Worm (Caenorhabditis elegans) whole organism, mixed stage, embryonic: ENCODE data around the gene chpf-1.

Experiments
- M03D4.4 ChIP-seq: sonication (generic microtip); optimal IDR thresholded peaks from 2 replicates; lab custom pipeline; 2017; ENCODE audit warnings: mild to moderate bottlenecking, missing genetic modification characterization, missing compliant biosample characterization
- bed-3 ChIP-seq: fragments of 200-800 bp; sonication (Bioruptor generic); optimal IDR thresholded peaks from 3 replicates; lab custom pipeline; 2018; ENCODE audit warnings: mild to moderate bottlenecking, missing genetic modification characterization, moderate library complexity, missing compliant biosample characterization
- blmp-1 ChIP-seq: fragments of 150-350 bp; optimal IDR thresholded peaks from 2 replicates; lab custom pipeline; 2014; ENCODE audit warnings: missing biosample characterization, missing genetic modification characterization
- ceh-39 ChIP-seq: fragments of 150-350 bp; optimal IDR thresholded peaks from 2 replicates; lab custom pipeline; 2014; ENCODE audit warnings: missing biosample characterization, missing genetic modification characterization
- ces-1 ChIP-seq: fragments of 150-350 bp; optimal IDR thresholded peaks from 2 replicates; lab custom pipeline; 2014; ENCODE audit warnings: missing biosample characterization, missing genetic modification reagents, missing genetic modification characterization
- cnd-1 ChIP-seq: fragments of 200-800 bp; sonication (Bioruptor generic); optimal IDR thresholded peaks from 2 replicates; lab custom pipeline; 2018; ENCODE audit warnings: mild to moderate bottlenecking, missing genetic modification characterization, missing compliant biosample characterization
- drap-1 ChIP-seq: fragments of 200-800 bp; sonication (Bioruptor generic); optimal IDR thresholded peaks from 3 replicates; lab custom pipeline; 2018; ENCODE audit warnings: mild to moderate bottlenecking, missing genetic modification characterization, missing compliant biosample characterization
- elt-1 ChIP-seq: sonication (generic microtip); optimal IDR thresholded peaks from 2 replicates; lab custom pipeline; 2017; ENCODE audit warnings: missing genetic modification characterization, mild to moderate bottlenecking, missing compliant biosample characterization, antibody characterized with exemption, moderate library complexity, borderline replicate concordance; ENCODE audit not compliant: insufficient read depth
- elt-3 ChIP-seq: fragments of 150-350 bp; optimal IDR thresholded peaks from 2 replicates; lab custom pipeline; 2014; ENCODE audit warnings: missing biosample characterization, missing genetic modification characterization
- flh-1 ChIP-seq: fragments of 200-800 bp; sonication (Bioruptor generic); optimal IDR thresholded peaks from 2 replicates; lab custom pipeline; 2018; ENCODE audit warnings: mild to moderate bottlenecking, missing genetic modification characterization, moderate library complexity, missing compliant biosample characterization
- ham-2 ChIP-seq: fragments of 200-800 bp; sonication (Bioruptor generic); optimal IDR thresholded peaks from 2 replicates; lab custom pipeline; 2018; ENCODE audit warnings: mild to moderate bottlenecking, missing genetic modification characterization, missing compliant biosample characterization
- hlh-1 ChIP-seq: fragments of 150-350 bp; optimal IDR thresholded peaks from 2 replicates; lab custom pipeline; 2014; ENCODE audit warnings: missing biosample characterization, missing genetic modification reagents, missing genetic modification characterization
- lin-13 ChIP-seq: fragments of 150-350 bp; optimal IDR thresholded peaks from 2 replicates; lab custom pipeline; 2014; ENCODE audit warnings: missing biosample characterization, missing genetic modification characterization
- lin-32 ChIP-seq: fragments of 200-800 bp; sonication (Bioruptor generic); optimal IDR thresholded peaks from 2 replicates; lab custom pipeline; 2018; ENCODE audit warnings: mild to moderate bottlenecking, missing genetic modification characterization, missing compliant biosample characterization
- lsy-2 ChIP-seq: fragments of 150-350 bp; optimal IDR thresholded peaks from 2 replicates; lab custom pipeline; 2014; ENCODE audit warnings: missing biosample characterization, missing genetic modification characterization
- mab-5 ChIP-seq: fragments of 150-350 bp; optimal IDR thresholded peaks from 2 replicates; lab custom pipeline; 2014; ENCODE audit warnings: missing biosample characterization, missing genetic modification characterization
- mep-1 ChIP-seq: fragments of 150-350 bp; optimal IDR thresholded peaks from 2 replicates; lab custom pipeline; 2017; ENCODE audit warnings: missing biosample characterization, missing genetic modification reagents, missing genetic modification characterization, inconsistent platforms
- nhr-12 ChIP-seq: fragments of 150-350 bp; optimal IDR thresholded peaks from 2 replicates; lab custom pipeline; 2014; ENCODE audit warnings: missing biosample characterization, missing genetic modification characterization
- nhr-2 ChIP-seq: fragments of 150-350 bp; optimal IDR thresholded peaks from 2 replicates; lab custom pipeline; 2014; ENCODE audit warnings: missing biosample characterization, missing genetic modification characterization
- nhr-28 ChIP-seq: fragments of 150-350 bp; optimal IDR thresholded peaks from 2 replicates; lab custom pipeline; 2014; ENCODE audit warnings: missing biosample characterization, missing genetic modification characterization
- nhr-76 ChIP-seq: sonication (generic microtip); optimal IDR thresholded peaks from 2 replicates; lab custom pipeline; 2017; ENCODE audit warnings: missing biosample characterization, missing genetic modification characterization
- pha-4 ChIP-seq: fragments of 150-350 bp; optimal IDR thresholded peaks from 2 replicates; lab custom pipeline; 2018; ENCODE audit warnings: missing biosample characterization, missing genetic modification reagents, missing genetic modification characterization
- sem-2 ChIP-seq: fragments of 200-800 bp; sonication (Bioruptor generic); optimal IDR thresholded peaks from 2 replicates; lab custom pipeline; 2018; ENCODE audit warnings: mild to moderate bottlenecking, missing genetic modification characterization, missing compliant biosample characterization
- sptf-1 ChIP-seq: sonication (generic microtip); optimal IDR thresholded peaks from 2 replicates; lab custom pipeline; 2017; ENCODE audit warnings: mild to moderate bottlenecking, missing genetic modification characterization, moderate library complexity, missing compliant biosample characterization
- tbx-8 ChIP-seq: fragments of 200-800 bp; sonication (Bioruptor generic); optimal IDR thresholded peaks from 2 replicates; lab custom pipeline; 2018; ENCODE audit warnings: mild to moderate bottlenecking, missing genetic modification characterization, moderate library complexity, missing compliant biosample characterization
- unc-120 ChIP-seq: sonication (generic microtip); optimal IDR thresholded peaks from 2 replicates; lab custom pipeline; 2017; ENCODE audit warnings: missing genetic modification characterization, missing compliant biosample characterization; ENCODE audit not compliant: poor library complexity, severe bottlenecking
- unc-39 ChIP-seq: fragments of 150-350 bp; optimal IDR thresholded peaks from 2 replicates; lab custom pipeline; 2014; ENCODE audit warnings: missing biosample characterization, missing genetic modification characterization
- unc-62 ChIP-seq: fragments of 150-350 bp; optimal IDR thresholded peaks from 2 replicates; lab custom pipeline; 2014; ENCODE audit warnings: missing biosample characterization, missing genetic modification reagents, missing genetic modification characterization
- zip-8 ChIP-seq: fragments of 150-350 bp; optimal IDR thresholded peaks from 2 replicates; lab custom pipeline; 2014; ENCODE audit warnings: missing biosample characterization, missing genetic modification characterization

The chpf-1 gene

ce11 chrV:10203435-10204009 lies at the start of gene chpf-1:
chpf-1 (minus strand) TSS chrV:10203485.
- no peak for TF ChIP-seq elt-3 (tag; lab: Kevin White, UChicago)
- TF ChIP-seq nhr-12 (tag; lab: Kevin White, UChicago) = no peak
- no peak for TF ChIP-seq ceh-39 (tag; lab: Kevin White, UChicago)
- no peak for TF ChIP-seq drap-1 (GFP tag; lab: Kevin White, UChicago)
- TF ChIP-seq unc-62 = no peak
- no peak for TF ChIP-seq unc-39 (tag; lab: Kevin White, UChicago)
- TF ChIP-seq hlh-1 = no peak
- TF ChIP-seq flh-1 (GFP tag; lab: Kevin White, UChicago) = no peak

ce11 chrV:10252682-10253081 lies 49.4 kb upstream of the chpf-1 start:
- TF ChIP-seq nhr-28 (tag; lab: Kevin White, UChicago) = no peak
- no peak for TF ChIP-seq lin-32 (GFP tag; lab: Kevin White, UChicago)
- TF ChIP-seq unc-39 (tag; lab: Kevin White, UChicago) = no peak
- TF ChIP-seq sem-2 = no peak
- TF ChIP-seq mab-5 (tag; lab: Kevin White, UChicago) = no peak
- TF ChIP-seq elt-1 (tag; lab: Kevin White, UChicago) = no peak
- TF ChIP-seq nhr-76 = no peak
- TF ChIP-seq unc-62 = no peak
- TF ChIP-seq ham-2 = no peak
- no peak for TF ChIP-seq sptf-1 (tag; lab: Kevin White, UChicago)
- no peak for TF ChIP-seq blmp-1 (tag; lab: Kevin White, UChicago)
- no peak for TF ChIP-seq unc-120 (tag; lab: Kevin White, UChicago)
- TF ChIP-seq lsy-2 = no peak
- TF ChIP-seq drap-1 (GFP tag; lab: Kevin White, UChicago) = no peak

- TF ChIP-seq M03D4.4 (tag; lab: Kevin White, UChicago) (no peak), lsy-2 (no peak), blmp-1 (tag; lab: Kevin White, UChicago) (no peak), zip-8 (tag; lab: Kevin White, UChicago) (no peak), mep-1 (tag; lab: Kevin White, UChicago) (no peak), tbx-8 (no peak), nhr-2 (tag; lab: Kevin White, UChicago) (no peak), lin-13 (tag; lab: Kevin White, UChicago) (no peak), mab-5 (tag; lab: Kevin White, UChicago) (no peak), unc-39 (tag; lab: Kevin White, UChicago) (no peak), cnd-1 (tag; lab: Kevin White, UChicago) (no peak), pha-4 (tag; lab: Kevin White, UChicago) (no peak), sem-2 (no peak)
Measured at ce11 chrV:10249515-10249914, 46.2 kb upstream of the chpf-1 start.

ce11 chrV:10248255-10248979 lies 45.1 kb upstream of the chpf-1 start, which contains the start of gene akt-1:
akt-1 (plus strand) TSS chrV:10248905.
- TF ChIP-seq lin-13 (tag; lab: Kevin White, UChicago) (no peak), ces-1 (GFP tag; lab: Kevin White, UChicago) (no peak), ceh-39 (tag; lab: Kevin White, UChicago) (no peak), nhr-2 (tag; lab: Kevin White, UChicago) (no peak), blmp-1 (tag; lab: Kevin White, UChicago) (no peak), unc-120 (tag; lab: Kevin White, UChicago) (no peak), tbx-8 (no peak), lin-32 (GFP tag; lab: Kevin White, UChicago) (no peak)

ce11 chrV:10247673-10248239 lies 44.5 kb upstream of the chpf-1 start:
- TF ChIP-seq bed-3 (no peak), lsy-2 (no peak), sem-2 (no peak), pha-4 (tag; lab: Kevin White, UChicago) (no peak)
